Worm (Caenorhabditis elegans) whole organism, L4/young adult: ENCODE measurements around the gene pph-4.2.

Experiments
- dao-5 ChIP-seq: sonication (generic microtip); optimal IDR thresholded peaks from 2 replicates; lab custom pipeline; 2016; ENCODE audit warnings: missing genotype, missing genetic modification characterization, moderate library complexity, missing compliant biosample characterization
- him-1 ChIP-seq: sonication (generic microtip); optimal IDR thresholded peaks from 2 replicates; lab custom pipeline; 2016; ENCODE audit warnings: missing genotype, missing genetic modification reagents, missing genetic modification characterization, missing compliant biosample characterization

- TF ChIP-seq him-1 (no peak), dao-5 (tag; lab: Kevin White, UChicago) (no peak)
These were observed 47.0 kb upstream of the pph-4.2 start for ce11 chrIII:12424066-12424465.
